Worm (Caenorhabditis elegans) whole organism, midembryonic: Measurements from ENCODE around the gene gcs-1.

Experiments
- flt-1 ChIP-seq: fragments of 200-800 bp; sonication (Bioruptor generic); IDR thresholded peaks from 2 replicates; pipeline ENCODE4 v1.3.6; 2022; ENCODE audit warnings: missing genetic modification characterization, missing compliant biosample characterization
- med-1 ChIP-seq: sonication (generic microtip); optimal IDR thresholded peaks from 2 replicates; lab custom pipeline; 2017; ENCODE audit warnings: missing genetic modification characterization, mild to moderate bottlenecking, missing compliant biosample characterization, antibody characterized with exemption, missing genetic modification reagents; ENCODE audit not compliant: insufficient read depth

- no peak for TF ChIP-seq med-1 (GFP tag; lab: Kevin White, UChicago)
- TF ChIP-seq flt-1 (GFP tag; lab: Robert Waterston, UW), result no peak
Observed at ce11 chrII:9064437-9064836, 26.3 kb upstream of the gcs-1 start.
